Fruit fly (Drosophila melanogaster) whole organism, embryonic: Measurements from ENCODE around the gene CG5886.

Experiments used
- Bdp1 ChIP-seq: fragments of 200-800 bp; sonication (Bioruptor generic); optimal IDR thresholded peaks from 3 replicates; lab custom pipeline; 2016; ENCODE audit warnings: missing biosample characterization, missing genetic modification characterization
- Bgb ChIP-seq: fragments of 200-800 bp; sonication (Bioruptor generic); IDR thresholded peaks from 2 replicates; pipeline ENCODE4 v1.3.6; 2022; ENCODE audit warnings: missing biosample characterization, missing genetic modification characterization; ENCODE audit not compliant: partially characterized antibody
- BtbVII ChIP-seq: fragments of 200-800 bp; sonication (Bioruptor generic); optimal IDR thresholded peaks from 3 replicates; lab custom pipeline; 2017; ENCODE audit warnings: missing biosample characterization, mild to moderate bottlenecking, missing genetic modification characterization
- CG10543 ChIP-seq: fragments of 200-800 bp; sonication (Bioruptor generic); optimal IDR thresholded peaks from 3 replicates; lab custom pipeline; 2017; ENCODE audit warnings: missing biosample characterization, mild to moderate bottlenecking, missing genetic modification characterization, moderate library complexity
- CG10959 ChIP-seq: fragments of 200-800 bp; sonication (Bioruptor generic); IDR thresholded peaks from 2 replicates; pipeline ENCODE4 v1.3.6; 2022; ENCODE audit warnings: missing biosample characterization, missing genetic modification characterization
- CG12219 ChIP-seq: fragments of 200-800 bp; sonication (Bioruptor generic); optimal IDR thresholded peaks from 3 replicates; lab custom pipeline; 2018; ENCODE audit warnings: missing biosample characterization, mild to moderate bottlenecking, missing genetic modification characterization
- CG1233 ChIP-seq: fragments of 200-800 bp; sonication (Bioruptor generic); optimal IDR thresholded peaks from 4 replicates; lab custom pipeline; 2018; ENCODE audit warnings: missing biosample characterization, mild to moderate bottlenecking, missing genetic modification characterization
- CG1602 ChIP-seq: fragments of 200-800 bp; sonication (Bioruptor generic); optimal IDR thresholded peaks from 3 replicates; lab custom pipeline; 2016; ENCODE audit warnings: missing biosample characterization, missing genetic modification characterization
- CG1603 ChIP-seq: fragments of 200-800 bp; sonication (Bioruptor generic); optimal IDR thresholded peaks from 2 replicates; lab custom pipeline; 2019; ENCODE audit warnings: missing biosample characterization, mild to moderate bottlenecking, missing genetic modification characterization, moderate library complexity
- CG17328 ChIP-seq: fragments of 200-800 bp; sonication (Bioruptor generic); IDR thresholded peaks from 2 replicates; pipeline ENCODE4 v1.3.6; 2022; ENCODE audit warnings: missing biosample characterization, missing genetic modification characterization
- CG1792 ChIP-seq: fragments of 200-800 bp; sonication (Bioruptor generic); optimal IDR thresholded peaks from 2 replicates; lab custom pipeline; 2016; ENCODE audit warnings: missing biosample characterization, missing genetic modification characterization
- CG18011 ChIP-seq: fragments of 200-800 bp; sonication (Bioruptor generic); optimal IDR thresholded peaks from 2 replicates; lab custom pipeline; 2017; ENCODE audit warnings: missing biosample characterization, missing genetic modification characterization, mild to moderate bottlenecking, moderate library complexity, missing genotype
- CG2678 ChIP-seq: fragments of 200-800 bp; sonication (Bioruptor generic); optimal IDR thresholded peaks from 3 replicates; lab custom pipeline; 2019; ENCODE audit warnings: missing biosample characterization, mild to moderate bottlenecking, missing genetic modification characterization, moderate library complexity
- CG30020 ChIP-seq: fragments of 200-800 bp; optimal IDR thresholded peaks from 2 replicates; lab custom pipeline; 2019; ENCODE audit warnings: missing biosample characterization, mild to moderate bottlenecking, missing genetic modification characterization, moderate library complexity
- CG3065 ChIP-seq: fragments of 200-800 bp; sonication (Bioruptor generic); optimal IDR thresholded peaks from 2 replicates; lab custom pipeline; 2016; ENCODE audit warnings: missing biosample characterization, missing genetic modification characterization
- CG3281 ChIP-seq: fragments of 200-800 bp; sonication (Bioruptor generic); optimal IDR thresholded peaks from 3 replicates; lab custom pipeline; 2017; ENCODE audit warnings: missing biosample characterization, mild to moderate bottlenecking, missing genetic modification characterization
- CG4360 ChIP-seq: fragments of 200-800 bp; sonication (Bioruptor generic); IDR thresholded peaks from 2 replicates; pipeline ENCODE4 v1.3.6; 2022; ENCODE audit warnings: missing biosample characterization, missing genetic modification characterization
- CG6765 ChIP-seq: fragments of 200-800 bp; sonication (Bioruptor generic); optimal IDR thresholded peaks from 3 replicates; lab custom pipeline; 2017; ENCODE audit warnings: missing biosample characterization, mild to moderate bottlenecking, missing genetic modification characterization
- CG7556 ChIP-seq: fragments of 200-800 bp; sonication (Bioruptor generic); optimal IDR thresholded peaks from 2 replicates; lab custom pipeline; 2017; ENCODE audit warnings: missing biosample characterization, mild to moderate bottlenecking, missing genetic modification characterization
- CG8359 ChIP-seq: fragments of 200-800 bp; sonication (Bioruptor generic); optimal IDR thresholded peaks from 2 replicates; lab custom pipeline; 2017; ENCODE audit warnings: missing biosample characterization, mild to moderate bottlenecking, missing genetic modification characterization, borderline replicate concordance
- CG9215 ChIP-seq: fragments of 200-800 bp; sonication (Bioruptor generic); IDR thresholded peaks from 2 replicates; pipeline ENCODE4 v1.3.6; 2022; ENCODE audit warnings: missing biosample characterization, missing genetic modification characterization
- CG9437 ChIP-seq: fragments of 200-800 bp; sonication (Bioruptor generic); optimal IDR thresholded peaks from 2 replicates; lab custom pipeline; 2018; ENCODE audit warnings: missing biosample characterization, mild to moderate bottlenecking, missing genetic modification characterization
- Camta ChIP-seq: fragments of 200-800 bp; sonication (Bioruptor generic); optimal IDR thresholded peaks from 2 replicates; lab custom pipeline; 2016; ENCODE audit warnings: missing biosample characterization, missing genetic modification characterization
- CoRest ChIP-seq: fragments of 200-800 bp; sonication (Bioruptor generic); optimal IDR thresholded peaks from 3 replicates; lab custom pipeline; 2018; ENCODE audit warnings: missing biosample characterization, mild to moderate bottlenecking, missing genetic modification characterization, moderate library complexity
- D ChIP-seq, 2 experiments: fragments of 200-800 bp in 1 of 2; fragments of >200 bp in 1 of 2; sonication (Bioruptor generic) in 1 of 2; optimal IDR thresholded peaks; 2 replicates in 1 of 2; 3 replicates in 1 of 2; lab custom pipeline; 2017; ENCODE audit warnings: mild to moderate bottlenecking in 1 of 2, missing biosample characterization in 1 of 2, missing genetic modification characterization in 1 of 2, missing genetic modification reagents in 1 of 2
- Dad ChIP-seq: fragments of 200-800 bp; sonication (Bioruptor generic); optimal IDR thresholded peaks from 3 replicates; lab custom pipeline; 2016; ENCODE audit warnings: missing biosample characterization, missing genetic modification characterization
- Dfd ChIP-seq, 2 experiments: fragments of >200 bp; optimal IDR thresholded peaks; 2 replicates each; lab custom pipeline; 2017; ENCODE audit warnings: missing biosample characterization in 2 of 2, missing genetic modification characterization in 2 of 2
- Hr51 ChIP-seq, 2 experiments: fragments of 200-800 bp; sonication (Bioruptor generic); optimal IDR thresholded peaks; 2 replicates in 1 of 2; 3 replicates in 1 of 2; lab custom pipeline; 2016 to 2018; ENCODE audit warnings: missing biosample characterization in 2 of 2, missing genetic modification characterization in 2 of 2, mild to moderate bottlenecking in 1 of 2, moderate library complexity in 1 of 2
- Hr78 ChIP-seq, 2 experiments: fragments of 200-800 bp in 1 of 2; fragments of >200 bp in 1 of 2; sonication (Bioruptor generic) in 1 of 2; optimal IDR thresholded peaks; 2 replicates each; lab custom pipeline; 2017 to 2019; ENCODE audit warnings: missing biosample characterization in 2 of 2, missing genetic modification characterization in 2 of 2, mild to moderate bottlenecking in 1 of 2, moderate library complexity in 1 of 2
- MTF-1 ChIP-seq: fragments of 200-800 bp; sonication (Bioruptor generic); optimal IDR thresholded peaks from 2 replicates; lab custom pipeline; 2018; ENCODE audit warnings: missing biosample characterization, mild to moderate bottlenecking, missing genetic modification characterization, borderline replicate concordance
- Mrtf ChIP-seq: fragments of 200-800 bp; sonication (Bioruptor generic); IDR thresholded peaks from 3 replicates; pipeline ENCODE4 v1.3.6; 2022; ENCODE audit warnings: missing biosample characterization, missing genetic modification characterization
- Sry-β ChIP-seq: fragments of 200-800 bp; sonication (Bioruptor generic); optimal IDR thresholded peaks from 2 replicates; lab custom pipeline; 2018; ENCODE audit warnings: missing biosample characterization, mild to moderate bottlenecking, missing genetic modification characterization, moderate library complexity
- bsh ChIP-seq, 2 experiments: fragments of 200-800 bp; sonication (Bioruptor generic); optimal IDR thresholded peaks; 2 replicates each; lab custom pipeline; 2017 to 2018; ENCODE audit warnings: mild to moderate bottlenecking in 2 of 2, missing biosample characterization in 2 of 2, missing genetic modification characterization in 2 of 2, moderate library complexity in 1 of 2
- cato ChIP-seq: fragments of 200-800 bp; sonication (Bioruptor generic); optimal IDR thresholded peaks from 2 replicates; lab custom pipeline; 2016; ENCODE audit warnings: missing biosample characterization, missing genetic modification characterization, borderline replicate concordance
- dati ChIP-seq: fragments of 200-800 bp; sonication (Bioruptor generic); IDR thresholded peaks from 2 replicates; pipeline ENCODE4 v1.3.6; 2022; ENCODE audit warnings: missing biosample characterization, missing genetic modification characterization
- dmrt11E ChIP-seq: fragments of 200-800 bp; sonication (Bioruptor generic); optimal IDR thresholded peaks from 3 replicates; lab custom pipeline; 2018; ENCODE audit warnings: missing biosample characterization, mild to moderate bottlenecking, missing genetic modification characterization, moderate library complexity
- dmrt99B ChIP-seq: fragments of 200-800 bp; sonication (Bioruptor generic); optimal IDR thresholded peaks from 2 replicates; lab custom pipeline; 2018; ENCODE audit warnings: missing biosample characterization, mild to moderate bottlenecking, missing genetic modification characterization, moderate library complexity
- ems ChIP-seq: fragments of 200-800 bp; sonication (Bioruptor generic); optimal IDR thresholded peaks from 3 replicates; lab custom pipeline; 2016; ENCODE audit warnings: missing biosample characterization, missing genetic modification characterization
- her ChIP-seq: fragments of 200-800 bp; sonication (Bioruptor generic); optimal IDR thresholded peaks from 2 replicates; lab custom pipeline; 2016; ENCODE audit warnings: missing biosample characterization, missing genetic modification characterization
- inv ChIP-seq: fragments of 200-800 bp; sonication (Bioruptor generic); IDR thresholded peaks from 2 replicates; pipeline ENCODE4 v1.3.6; 2022; ENCODE audit warnings: missing biosample characterization, missing genetic modification characterization; ENCODE audit not compliant: partially characterized antibody
- lab ChIP-seq: fragments of 200-800 bp; sonication (Bioruptor generic); optimal IDR thresholded peaks from 3 replicates; lab custom pipeline; 2017; ENCODE audit warnings: missing biosample characterization, missing genetic modification characterization, mild to moderate bottlenecking, moderate library complexity, missing genetic modification reagents
- nau ChIP-seq: fragments of 200-800 bp; sonication (Bioruptor generic); optimal IDR thresholded peaks from 3 replicates; lab custom pipeline; 2017; ENCODE audit warnings: missing biosample characterization, mild to moderate bottlenecking, missing genetic modification characterization, missing genetic modification reagents
- pb ChIP-seq: fragments of 200-800 bp; sonication (Bioruptor generic); optimal IDR thresholded peaks from 3 replicates; lab custom pipeline; 2016; ENCODE audit warnings: missing biosample characterization, missing genetic modification characterization
- peb ChIP-seq: fragments of 200-800 bp; sonication (Bioruptor generic); IDR thresholded peaks from 2 replicates; pipeline ENCODE4 v1.3.6; 2022; ENCODE audit warnings: missing biosample characterization, missing genetic modification characterization
- sens ChIP-seq: fragments of 200-800 bp; sonication (Bioruptor generic); peaks from one replicate; lab custom pipeline; 2016; ENCODE audit warnings: missing biosample characterization, missing genetic modification characterization
- sim ChIP-seq: fragments of 200-800 bp; sonication (Bioruptor generic); IDR thresholded peaks from 2 replicates; pipeline ENCODE4 v1.3.6; 2022; ENCODE audit warnings: missing biosample characterization, missing genetic modification characterization
- slou ChIP-seq: fragments of 200-800 bp; sonication (Bioruptor generic); optimal IDR thresholded peaks from 3 replicates; lab custom pipeline; 2016; ENCODE audit warnings: missing biosample characterization, missing genetic modification characterization
- wdn ChIP-seq: fragments of 200-800 bp; sonication (Bioruptor generic); IDR thresholded peaks from 2 replicates; pipeline ENCODE4 v1.3.6; 2022; ENCODE audit warnings: missing biosample characterization, missing genetic modification characterization

The CG5886 gene

DNA sequence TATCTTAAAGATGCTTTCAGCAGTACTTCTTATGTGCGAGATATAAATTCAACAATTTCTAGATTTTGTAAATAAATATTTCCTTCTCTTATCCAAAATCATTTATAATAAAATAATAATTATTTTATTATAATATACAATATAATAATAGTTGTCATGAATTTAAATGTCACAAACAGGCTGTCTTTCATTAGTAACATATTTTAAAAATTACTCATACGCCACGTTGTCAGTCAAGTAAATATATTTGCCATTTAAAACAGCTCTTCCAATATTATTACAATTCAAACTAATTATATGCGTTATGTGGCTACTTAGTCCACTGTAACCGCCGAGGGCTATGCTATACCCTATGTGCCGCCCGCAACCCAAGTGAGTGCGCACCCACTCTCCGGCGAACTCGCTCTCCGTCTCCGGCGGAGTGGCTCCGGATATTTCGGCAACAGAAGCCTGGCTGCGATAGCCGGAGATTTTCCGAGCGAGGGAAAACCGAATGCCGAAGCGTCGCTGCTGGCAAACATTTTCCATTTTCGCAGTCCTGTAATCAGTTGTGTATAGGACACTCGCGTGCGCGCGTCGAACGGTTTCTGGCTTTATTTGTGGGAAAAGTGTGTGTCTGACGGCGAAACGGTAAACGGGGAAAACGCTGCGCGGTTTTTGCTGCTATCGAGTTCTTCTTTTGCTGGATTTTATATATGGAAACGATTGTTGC is 4.3 kb downstream of the CG5886 start, which contains the start of gene CG5890 (continued):
- TF ChIP-seq Dad (GFP tag; lab: Kevin White, UChicago) (no peak), CG1602 (no peak), slou (GFP tag; lab: Kevin White, UChicago) (no peak), CG9437 (GFP tag; lab: Kevin White, UChicago) (peak; percentile 3), CG1603 (tag; lab: Kevin White, UChicago) (no peak), CG4360 (GFP tag; lab: Robert Waterston, UW) (no peak), cato (GFP tag; lab: Kevin White, UChicago) (no peak), inv (GFP tag; lab: Robert Waterston, UW) (no peak), dmrt11E (no peak), CG7556 (GFP tag; lab: Kevin White, UChicago) (peak; percentile 50), wdn (GFP tag; lab: Robert Waterston, UW) (no peak), lab (peak; percentile 64), CG10543 (GFP tag; lab: Kevin White, UChicago) (peak; percentile 34), Hr51 (GFP tag; optimal IDR thresholded peaks at IDR 0.05; lab: Kevin White, UChicago) (peak in 1 of 2 experiments; percentile 44), BtbVII (GFP tag; lab: Kevin White, UChicago) (peak; percentile 18), CG1792 (GFP tag; lab: Kevin White, UChicago) (no peak), Mrtf (0 out of 3 replicates have a peak, but pooled peaks have one; percentile 8), Dfd (GFP tag; optimal IDR thresholded peaks at IDR 0.05; lab: Kevin White, UChicago) (no peak), sens (no peak), ems (no peak), Sry-β (GFP tag; lab: Kevin White, UChicago) (no peak), CG6765 (peak; percentile 21), D (optimal IDR thresholded peaks at IDR 0.05; lab: Kevin White, UChicago) (no peak), D (GFP tag; optimal IDR thresholded peaks at IDR 0.05; lab: Kevin White, UChicago) (no peak), CG17328 (GFP tag; lab: Robert Waterston, UW) (no peak), CG1233 (GFP tag; lab: Kevin White, UChicago) (peak; percentile 1), Hr78 (GFP tag; optimal IDR thresholded peaks at IDR 0.05; lab: Kevin White, UChicago) (no peak), CG3065 (GFP tag; lab: Kevin White, UChicago) (no peak), dati (no peak), CG30020 (tag; lab: Kevin White, UChicago) (no peak), bsh (GFP tag; optimal IDR thresholded peaks at IDR 0.05; lab: Kevin White, UChicago) (no peak), her (no peak), CG10959 (GFP tag; lab: Robert Waterston, UW) (no peak), CG12219 (GFP tag; lab: Kevin White, UChicago) (no peak), CoRest (tag; lab: Kevin White, UChicago) (peak; percentile 27), CG8359 (GFP tag; lab: Kevin White, UChicago) (no peak), pb (no peak), Camta (GFP tag; lab: Kevin White, UChicago) (no peak), CG3281 (GFP tag; lab: Kevin White, UChicago) (peak; percentile 71), dmrt99B (tag; lab: Kevin White, UChicago) (peak; percentile 48), CG18011 (GFP tag; lab: Kevin White, UChicago) (no peak), sim (no peak), peb (GFP tag; lab: Robert Waterston, UW) (no peak), Bdp1 (no peak), nau (GFP tag; lab: Kevin White, UChicago) (no peak), MTF-1 (no peak), CG2678 (peak; percentile 72), Bgb (GFP tag; lab: Robert Waterston, UW) (no peak), CG9215 (GFP tag; lab: Robert Waterston, UW) (no peak)
